Fruit fly (Drosophila melanogaster): ENCODE data around the gene CenB1A.

DNA sequence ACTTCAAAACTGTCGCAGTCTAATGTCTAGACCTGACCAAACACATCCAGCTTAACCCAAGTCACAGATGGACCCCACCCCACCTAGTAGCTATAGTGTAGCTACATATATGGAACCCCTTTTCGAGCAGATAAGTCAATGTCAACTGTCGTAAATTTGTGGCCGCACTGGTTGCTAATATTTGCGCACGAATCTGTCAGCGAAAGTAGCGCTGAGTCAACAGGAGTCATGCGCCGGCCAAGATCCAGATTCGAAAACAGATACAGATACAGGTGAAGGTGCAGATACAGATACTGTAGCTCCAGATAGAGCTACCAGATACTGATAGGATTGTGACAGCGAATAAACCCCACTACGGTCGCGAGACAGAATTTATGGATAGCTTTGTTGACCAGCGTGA lies 45.9 kb downstream of the CenB1A start:
- no peak for TF ChIP-seq CG12605 (GFP tag; IDR thresholded peaks at IDR 0.05)
- TF ChIP-seq Snoo (tag; optimal IDR thresholded peaks at IDR 0.05) = no peak
- TF ChIP-seq Pif1A (GFP tag; optimal IDR thresholded peaks at IDR 0.05) = no peak
